Fruit fly (Drosophila melanogaster): ENCODE data around the gene Nep2.

- TF ChIP-seq EcR (GFP tag; optimal IDR thresholded peaks at IDR 0.05) (no peak), CG15710 (tag; optimal IDR thresholded peaks at IDR 0.05) (no peak), CG4496 (GFP tag; IDR thresholded peaks at IDR 0.05) (no peak), CG32121 (GFP tag; IDR thresholded peaks at IDR 0.05) (no peak), CG13204 (GFP tag; optimal IDR thresholded peaks at IDR 0.05) (no peak), fd96Ca (GFP tag; IDR thresholded peaks at IDR 0.05) (no peak), gl (tag; optimal IDR thresholded peaks at IDR 0.05) (no peak)
These were observed 43.3 kb upstream of the Nep2 start, which contains the start of gene CG44088 for dm6 chr3R:4774953-4775352.

Measured in whole organism, pupa.